Fruit fly (Drosophila melanogaster) S2 (cell line): Measurements from ENCODE around the gene fred.

Experiments used
- CG8478 ChIP-seq: fragments of >200 bp; optimal IDR thresholded peaks from 2 replicates; lab custom pipeline; 2018
- CTCF ChIP-seq, 2 experiments: fragments of >200 bp; optimal IDR thresholded peaks; 2 replicates each; lab custom pipeline; 2018

DNA sequence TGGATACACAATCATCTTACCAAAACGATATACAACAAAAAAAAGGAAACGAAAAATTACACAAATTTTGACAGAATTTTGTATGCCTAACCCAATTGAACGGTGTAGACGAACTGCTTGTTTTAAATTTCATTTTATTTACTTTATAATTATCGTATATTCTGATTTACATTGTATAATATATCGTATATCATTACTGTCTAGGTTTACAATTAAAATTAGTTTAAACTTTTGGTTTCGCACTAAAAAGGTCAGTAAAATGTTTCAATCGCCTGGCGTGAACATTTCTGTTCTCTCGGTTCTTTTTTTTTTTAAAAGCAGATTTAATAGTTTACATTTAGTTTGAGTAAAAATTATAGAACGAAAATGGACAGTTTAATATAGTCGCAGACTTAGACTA lies 88.8 kb downstream of the fred start, which contains the start of gene capu:
- TF ChIP-seq CTCF (optimal IDR thresholded peaks at IDR 0.05; lab: Kevin White, UChicago) (no peak), CG8478 (no peak)
